Worm (Caenorhabditis elegans) whole organism, young adult: ENCODE data around the gene cTel54X.2.

Experiments
- F49E8.2 ChIP-seq: sonication (generic microtip); optimal IDR thresholded peaks from 3 replicates; lab custom pipeline; 2017; ENCODE audit warnings: missing genetic modification characterization, mild to moderate bottlenecking, missing compliant biosample characterization, antibody characterized with exemption, moderate library complexity; ENCODE audit not compliant: insufficient read depth
- nfya-1 ChIP-seq: sonication (generic microtip); optimal IDR thresholded peaks from 2 replicates; lab custom pipeline; 2017; ENCODE audit warnings: antibody characterized with exemption, missing compliant biosample characterization, missing genetic modification characterization, borderline replicate concordance; ENCODE audit not compliant: insufficient read depth
- pha-4 ChIP-seq: fragments of 150-350 bp; sonication (generic microtip); optimal IDR thresholded peaks from 2 replicates; lab custom pipeline; 2014; ENCODE audit warnings: missing biosample characterization, missing genetic modification reagents, missing genetic modification characterization

DNA sequence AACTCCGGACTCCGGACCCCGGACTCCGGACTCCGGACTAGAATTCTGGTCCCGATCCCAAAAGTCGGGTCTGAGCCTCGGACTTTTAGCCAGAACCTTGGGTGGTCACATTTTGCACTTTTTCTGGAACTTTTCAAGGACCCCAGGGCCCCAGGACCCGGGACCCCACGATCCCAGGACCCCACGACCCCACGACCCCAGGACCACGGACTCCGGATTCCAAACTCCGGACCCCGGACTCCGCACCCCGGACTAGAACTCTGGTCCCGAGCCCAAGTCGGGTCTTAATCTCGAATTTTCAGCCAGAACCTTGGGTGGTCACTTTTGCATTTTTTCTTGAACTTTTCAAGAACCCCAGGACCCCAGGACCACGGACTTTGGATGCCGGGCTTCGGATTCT is 39.6 kb downstream of the cTel54X.2 start:
- TF ChIP-seq F49E8.2 (tag; lab: Kevin White, UChicago) (no peak), pha-4 (tag; lab: Kevin White, UChicago) (no peak), nfya-1 (no peak)
